Worm (Caenorhabditis elegans): ENCODE results near the gene str-28.
A peak's percentile ranks its signal among the peaks of the same experiment; 100 is the strongest.

str-28 gene

DNA sequence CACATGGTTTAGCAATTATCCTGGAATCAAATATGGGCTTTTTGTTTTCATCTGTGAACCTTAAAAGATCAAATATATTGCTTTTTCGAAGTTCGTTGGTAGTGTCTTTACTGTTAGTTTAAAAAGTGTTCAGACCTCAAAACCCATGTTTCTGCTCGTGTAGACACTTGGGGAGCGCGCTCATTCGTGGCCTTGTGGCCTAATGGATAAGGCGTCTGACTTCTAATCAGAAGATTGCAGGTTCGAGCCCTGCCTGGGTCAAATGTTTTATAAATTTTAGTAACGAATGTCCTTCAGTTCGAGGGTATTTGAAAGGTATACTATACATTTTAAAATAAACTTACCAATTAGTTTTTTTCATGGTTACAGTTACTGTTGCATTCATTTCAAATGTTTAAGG lies 33.5 kb upstream of the str-28 start:
- TF ChIP-seq ceh-44 (GFP tag; IDR thresholded peaks at IDR 0.05) = 0 out of 2 replicates have a peak, but pooled peaks have one; percentile 3
- TF ChIP-seq unc-130 (GFP tag; optimal IDR thresholded peaks at IDR 0.05) = no peak

DNA sequence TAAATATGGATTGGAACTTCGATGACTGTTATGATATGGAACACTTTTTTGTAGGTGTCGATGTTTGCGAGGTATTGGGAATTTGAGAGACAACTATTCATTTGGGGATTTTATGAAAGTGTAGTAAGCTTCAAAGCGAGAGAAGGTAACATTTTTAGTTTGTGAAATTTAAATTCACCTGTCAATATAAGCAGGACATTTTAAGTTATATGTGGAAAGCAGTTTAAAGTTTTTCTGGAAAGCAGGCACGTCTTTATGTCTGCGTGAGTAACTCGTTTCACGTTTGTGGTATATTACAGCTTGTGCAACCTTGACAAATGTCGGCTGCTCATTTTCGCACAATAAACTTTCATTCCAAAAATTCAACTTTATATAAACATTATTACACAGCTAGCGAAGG lies 31.6 kb upstream of the str-28 start, which contains the start of gene srh-229:
Gene srh-229 (minus strand): TSS at position 101 of the 400 bp plus-strand sequence.
- TF ChIP-seq mxl-3 (GFP tag; optimal IDR thresholded peaks at IDR 0.05) (no peak), mes-2 (tag; optimal IDR thresholded peaks at IDR 0.05; ENCODE audit: poor library complexity, severe bottlenecking) (no peak), aha-1 (tag) (no peak), spr-3 (GFP tag; optimal IDR thresholded peaks at IDR 0.05) (no peak), daf-16 (GFP tag; optimal IDR thresholded peaks at IDR 0.05) (no peak), daf-16 (tag; optimal IDR thresholded peaks at IDR 0.05) (no peak), daf-19 (GFP tag; conservative IDR thresholded peaks at IDR 0.05) (no peak), F49E8.2 (tag; optimal IDR thresholded peaks at IDR 0.05; ENCODE audit: borderline replicate concordance) (no peak), nhr-42 (GFP tag; IDR thresholded peaks at IDR 0.05) (no peak), daf-12 (tag; optimal IDR thresholded peaks at IDR 0.05) (no peak), mxl-2 (GFP tag; conservative IDR thresholded peaks at IDR 0.05) (no peak), ctbp-1 (GFP tag; IDR thresholded peaks at IDR 0.05) (no peak), madf-9 (GFP tag; conservative IDR thresholded peaks at IDR 0.05) (no peak), ama-1 (optimal IDR thresholded peaks at IDR 0.05) (no peak), ceh-32 (tag; optimal IDR thresholded peaks at IDR 0.05; ENCODE audit: poor library complexity) (no peak), nhr-76 (tag; optimal IDR thresholded peaks at IDR 0.05) (no peak), daf-8 (GFP tag; IDR thresholded peaks at IDR 0.05) (no peak)

DNA sequence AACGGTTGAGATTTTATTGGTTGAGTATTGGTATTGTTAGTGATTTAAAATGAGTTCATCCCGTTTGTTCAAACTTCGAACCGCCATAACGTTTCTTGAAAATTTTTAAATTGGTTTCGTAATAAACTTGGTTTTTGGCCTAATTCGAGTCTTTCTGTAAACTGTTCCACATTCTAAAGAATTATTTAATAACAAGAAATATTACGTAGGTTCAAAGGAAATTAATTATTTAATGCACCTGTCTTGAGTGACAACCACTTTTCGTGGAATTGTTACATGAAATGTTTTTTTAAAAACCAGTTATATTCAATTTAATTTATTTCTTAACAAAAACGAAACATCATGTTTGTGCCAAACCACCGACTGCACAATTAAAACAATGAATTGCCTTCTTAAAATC lies 28.5 kb upstream of the str-28 start:
- TF ChIP-seq madf-5 (GFP tag; IDR thresholded peaks at IDR 0.05) (no peak), dve-1 (tag; optimal IDR thresholded peaks at IDR 0.05; ENCODE audit: insufficient read depth) (no peak), F37D6.2 (tag; optimal IDR thresholded peaks at IDR 0.05) (no peak), R02D3.7 (tag; optimal IDR thresholded peaks at IDR 0.05) (no peak), mes-2 (tag; optimal IDR thresholded peaks at IDR 0.05; ENCODE audit: poor library complexity, severe bottlenecking) (no peak), nhr-25 (tag; optimal IDR thresholded peaks at IDR 0.05; ENCODE audit: borderline replicate concordance, insufficient read depth) (no peak), nhr-111 (GFP tag; optimal IDR thresholded peaks at IDR 0.05) (no peak), fos-1 (tag; optimal IDR thresholded peaks at IDR 0.05) (no peak), egl-27 (tag; optimal IDR thresholded peaks at IDR 0.05) (no peak)

DNA sequence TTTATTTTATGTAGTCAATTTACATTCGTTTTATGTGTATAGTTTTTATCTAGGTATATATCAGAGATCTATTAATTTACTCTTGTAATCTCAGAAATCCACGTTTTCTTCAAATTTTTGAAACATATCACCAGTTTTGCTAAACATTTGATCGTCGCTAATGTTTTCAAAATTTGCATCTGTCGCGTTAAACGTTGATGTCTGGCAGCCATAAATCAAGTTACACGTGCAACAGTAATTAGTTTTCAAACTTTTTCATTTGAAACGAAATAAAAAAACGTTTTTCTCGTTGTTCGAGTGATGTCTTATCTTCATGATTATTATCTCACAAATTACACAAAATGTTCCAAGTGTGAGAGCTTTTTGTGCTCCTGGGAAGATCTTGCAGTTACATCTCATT lies 24.7 kb upstream of the str-28 start, which contains the start of gene srh-79:
Gene srh-79 (plus strand): TSS at position 301 of the 400 bp plus-strand sequence.
- TF ChIP-seq nhr-102 (tag; optimal IDR thresholded peaks at IDR 0.05) = no peak
- no peak for TF ChIP-seq dmd-6 (GFP tag; IDR thresholded peaks at IDR 0.05)

DNA sequence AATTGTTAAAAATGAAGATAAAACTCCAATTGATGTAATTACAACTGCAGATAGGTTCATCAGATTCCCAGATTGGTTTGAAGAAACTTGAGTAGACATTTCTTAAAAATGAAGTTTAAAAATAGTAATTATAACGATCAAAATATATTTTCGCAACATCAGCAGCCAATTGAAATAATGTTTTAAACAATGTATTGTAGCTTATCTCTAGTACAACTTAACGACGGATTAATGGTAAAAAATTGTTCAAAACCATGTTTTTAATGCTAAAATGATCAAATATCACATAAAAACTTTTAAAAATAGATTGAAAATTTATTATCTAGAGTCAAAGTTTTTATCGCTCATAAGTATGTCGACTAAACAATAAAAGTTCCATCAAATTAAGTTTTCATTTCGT lies 22.5 kb upstream of the str-28 start, which contains the start of gene srbc-11:
Gene srbc-11 (minus strand): TSS at position 101 of the 400 bp plus-strand sequence.
- TF ChIP-seq Y75B8A.6 (GFP tag; IDR thresholded peaks at IDR 0.05) (no peak), F10B5.3 (tag; optimal IDR thresholded peaks at IDR 0.05) (no peak), ceh-28 (tag; optimal IDR thresholded peaks at IDR 0.05) (no peak), spr-1 (tag; optimal IDR thresholded peaks at IDR 0.05) (no peak), nhr-77 (tag; optimal IDR thresholded peaks at IDR 0.05) (no peak), lin-38 (GFP tag; IDR thresholded peaks at IDR 0.05) (no peak), dmd-9 (GFP tag; IDR thresholded peaks at IDR 0.05) (no peak), zag-1 (tag; optimal IDR thresholded peaks at IDR 0.05) (no peak), tra-1 (GFP tag; IDR thresholded peaks at IDR 0.05) (no peak)
